Fruit fly (Drosophila melanogaster): Measurements from ENCODE around the gene RpL3.

Gene RpL3

dm6 chr3R:11200885-11201421 lies 20.7 kb upstream of the RpL3 start (continued):
- peak; percentile 100 for TF ChIP-seq D19B (GFP tag; optimal IDR thresholded peaks at IDR 0.05)
- no peak for TF ChIP-seq ac (GFP tag; optimal IDR thresholded peaks at IDR 0.05)
- TF ChIP-seq Hsf (GFP tag; optimal IDR thresholded peaks at IDR 0.05): no peak
- no peak for TF ChIP-seq Elba2 (GFP tag; optimal IDR thresholded peaks at IDR 0.05)
- no peak for TF ChIP-seq CG17829 (tag; optimal IDR thresholded peaks at IDR 0.05)
- peak; percentile 39 for TF ChIP-seq Blimp-1 (GFP tag; optimal IDR thresholded peaks at IDR 0.05)
- TF ChIP-seq Fer1 (GFP tag; optimal IDR thresholded peaks at IDR 0.05): peak; percentile 46
- TF ChIP-seq Max (GFP tag; optimal IDR thresholded peaks at IDR 0.05): peak; percentile 56
- TF ChIP-seq CG18476 (GFP tag; optimal IDR thresholded peaks at IDR 0.05): peak; percentile 37
- no peak for TF ChIP-seq CG10543 (GFP tag; optimal IDR thresholded peaks at IDR 0.05)
- TF ChIP-seq CG7271 (tag; optimal IDR thresholded peaks at IDR 0.05): no peak
- peak; percentile 38 for TF ChIP-seq mam (GFP tag; optimal IDR thresholded peaks at IDR 0.05)
- TF ChIP-seq C15 (GFP tag; IDR thresholded peaks at IDR 0.05): no peak
- peak; percentile 73; the same call in 1 of the 2 replicates for TF ChIP-seq sob (GFP tag; IDR thresholded peaks at IDR 0.05)
- no peak for TF ChIP-seq fu2 (GFP tag; optimal IDR thresholded peaks at IDR 0.05)
- TF ChIP-seq Xrp1 (GFP tag; IDR thresholded peaks at IDR 0.05): no peak
- peak; percentile 26 for TF ChIP-seq Deaf1 (tag; optimal IDR thresholded peaks at IDR 0.05)
- TF ChIP-seq nmo (GFP tag; optimal IDR thresholded peaks at IDR 0.05): peak; percentile 61
- peak; percentile 82 for TF ChIP-seq CG18599 (GFP tag; optimal IDR thresholded peaks at IDR 0.05)
- peak; percentile 41; the same call in 1 of the 2 replicates for TF ChIP-seq CG9215 (GFP tag; IDR thresholded peaks at IDR 0.05)
- peak; percentile 49 for TF ChIP-seq CG34376 (GFP tag; optimal IDR thresholded peaks at IDR 0.05)
- TF ChIP-seq CG34422 (GFP tag; IDR thresholded peaks at IDR 0.05): 0 out of 3 replicates have a peak, but pooled peaks have one; percentile 9
- no peak for TF ChIP-seq CG7372 (GFP tag; IDR thresholded peaks at IDR 0.05)
- TF ChIP-seq Neu2 (GFP tag; optimal IDR thresholded peaks at IDR 0.05; ENCODE audit: borderline replicate concordance): no peak
- TF ChIP-seq CG2120 (GFP tag; optimal IDR thresholded peaks at IDR 0.05): peak; percentile 81
- TF ChIP-seq Med (GFP tag): peak; percentile 77
- TF ChIP-seq fd64A (GFP tag; optimal IDR thresholded peaks at IDR 0.05): no peak
- no peak for TF ChIP-seq btn (GFP tag; optimal IDR thresholded peaks at IDR 0.05)
- peak; percentile 55 for TF ChIP-seq CG10209 (GFP tag; optimal IDR thresholded peaks at IDR 0.05)
- TF ChIP-seq eyg (GFP tag; optimal IDR thresholded peaks at IDR 0.05): no peak
- no peak for TF ChIP-seq CG18011 (GFP tag; optimal IDR thresholded peaks at IDR 0.05)
- TF ChIP-seq wor (GFP tag; IDR thresholded peaks at IDR 0.05): peak; percentile 21; the same call in 1 of the 2 replicates
- TF ChIP-seq CG6254 (GFP tag; optimal IDR thresholded peaks at IDR 0.05): no peak
- no peak for TF ChIP-seq CG9876 (GFP tag; optimal IDR thresholded peaks at IDR 0.05)
- no peak for TF ChIP-seq bigmax (GFP tag; optimal IDR thresholded peaks at IDR 0.05)
- peak; percentile 73 for TF ChIP-seq Oli (tag; optimal IDR thresholded peaks at IDR 0.05)
- no peak for TF ChIP-seq Atf3 (GFP tag; optimal IDR thresholded peaks at IDR 0.05)
- no peak for TF ChIP-seq chif (GFP tag; optimal IDR thresholded peaks at IDR 0.05)
- TF ChIP-seq CG12659 (GFP tag; optimal IDR thresholded peaks at IDR 0.05): peak; percentile 47
- peak; percentile 55 for TF ChIP-seq tio (GFP tag; optimal IDR thresholded peaks at IDR 0.05)
- peak; percentile 79 for TF ChIP-seq grau (tag; optimal IDR thresholded peaks at IDR 0.05)
- peak; percentile 7 for TF ChIP-seq CG15011 (GFP tag; optimal IDR thresholded peaks at IDR 0.05)
- TF ChIP-seq sima (GFP tag; optimal IDR thresholded peaks at IDR 0.05): no peak
- TF ChIP-seq ap (GFP tag; IDR thresholded peaks at IDR 0.05): no peak
- peak; percentile 35; the same call in 1 of the 3 replicates for TF ChIP-seq Dbx (GFP tag; IDR thresholded peaks at IDR 0.05)
- TF ChIP-seq zfh2 (GFP tag; optimal IDR thresholded peaks at IDR 0.05): peak; percentile 28
- peak in 1 of 2 experiments; percentile 77 for TF ChIP-seq Hr51 (GFP tag; optimal IDR thresholded peaks at IDR 0.05)
- peak; percentile 39 for TF ChIP-seq Dip3 (GFP tag; optimal IDR thresholded peaks at IDR 0.05)
- TF ChIP-seq kni (GFP tag; optimal IDR thresholded peaks at IDR 0.05): no peak
- TF ChIP-seq CG11085 (GFP tag; IDR thresholded peaks at IDR 0.05): no peak
